Worm (Caenorhabditis elegans): ENCODE measurements around the gene srz-59.

- TF ChIP-seq nhr-11 (tag; optimal IDR thresholded peaks at IDR 0.05) (no peak), pat-9 (tag; optimal IDR thresholded peaks at IDR 0.05) (no peak)
These were observed 25.6 kb upstream of the srz-59 start, which contains the start of gene ins-34 for ce11 chrIV:14106274-14106673.

Data from whole organism, late embryonic.